Fruit fly (Drosophila melanogaster) whole organism, embryonic: ENCODE data around the gene akirin.

Source experiments
- Bdp1 ChIP-seq: fragments of 200-800 bp; sonication (Bioruptor generic); optimal IDR thresholded peaks from 3 replicates; lab custom pipeline; 2016; ENCODE audit warnings: missing biosample characterization, missing genetic modification characterization
- CG10209 ChIP-seq: fragments of 200-800 bp; sonication (Bioruptor generic); optimal IDR thresholded peaks from 3 replicates; lab custom pipeline; 2017; ENCODE audit warnings: missing biosample characterization, mild to moderate bottlenecking, missing genetic modification characterization, missing genetic modification reagents
- CG10431 ChIP-seq: fragments of 200-800 bp; sonication (Bioruptor generic); optimal IDR thresholded peaks from 3 replicates; lab custom pipeline; 2018; ENCODE audit warnings: missing biosample characterization, mild to moderate bottlenecking, missing genetic modification characterization
- CG10654 ChIP-seq: fragments of 200-800 bp; sonication (Bioruptor generic); optimal IDR thresholded peaks from 2 replicates; lab custom pipeline; 2016; ENCODE audit warnings: missing biosample characterization, missing genetic modification characterization
- CG11456 ChIP-seq: fragments of 200-800 bp; sonication (Bioruptor generic); IDR thresholded peaks from 3 replicates; pipeline ENCODE4 v1.3.6; 2022; ENCODE audit warnings: missing biosample characterization, missing genetic modification characterization
- CG11560 ChIP-seq: fragments of 200-800 bp; sonication (Bioruptor generic); IDR thresholded peaks from 3 replicates; pipeline ENCODE4 v1.3.6; 2022; ENCODE audit warnings: missing biosample characterization, missing genetic modification characterization
- CG11695 ChIP-seq: fragments of 200-800 bp; sonication (Bioruptor generic); IDR thresholded peaks from 3 replicates; pipeline ENCODE4 v1.3.6; 2022; ENCODE audit warnings: missing biosample characterization, missing genetic modification characterization
- CG12155 ChIP-seq: fragments of 200-800 bp; sonication (Bioruptor generic); optimal IDR thresholded peaks from 3 replicates; lab custom pipeline; 2016; ENCODE audit warnings: missing biosample characterization, missing genetic modification characterization
- CG14710 ChIP-seq: fragments of 200-800 bp; sonication (Bioruptor generic); optimal IDR thresholded peaks from 3 replicates; lab custom pipeline; 2019; ENCODE audit warnings: missing biosample characterization, mild to moderate bottlenecking, missing genetic modification characterization, moderate library complexity
- CG17385 ChIP-seq: fragments of 200-800 bp; sonication (Bioruptor generic); optimal IDR thresholded peaks from 3 replicates; lab custom pipeline; 2018; ENCODE audit warnings: missing biosample characterization, mild to moderate bottlenecking, missing genetic modification characterization
- CG1792 ChIP-seq: fragments of 200-800 bp; sonication (Bioruptor generic); optimal IDR thresholded peaks from 2 replicates; lab custom pipeline; 2016; ENCODE audit warnings: missing biosample characterization, missing genetic modification characterization
- CG18764 ChIP-seq: fragments of 200-800 bp; sonication (Bioruptor generic); optimal IDR thresholded peaks from 3 replicates; lab custom pipeline; 2016; ENCODE audit warnings: missing biosample characterization, missing genetic modification characterization
- CG2199 ChIP-seq: fragments of 200-800 bp; sonication (Bioruptor generic); IDR thresholded peaks from 3 replicates; pipeline ENCODE4 v1.3.6; 2022; ENCODE audit warnings: missing biosample characterization, missing genetic modification characterization
- CG30403 ChIP-seq: fragments of 200-800 bp; sonication (Bioruptor generic); optimal IDR thresholded peaks from 3 replicates; lab custom pipeline; 2016; ENCODE audit warnings: missing biosample characterization, missing genetic modification characterization
- CG32772 ChIP-seq: fragments of 200-800 bp; sonication (Bioruptor generic); IDR thresholded peaks from 2 replicates; pipeline ENCODE4 v1.3.6; 2022; ENCODE audit warnings: missing biosample characterization, missing genetic modification characterization
- CG34224 ChIP-seq: fragments of 200-800 bp; sonication (Bioruptor generic); IDR thresholded peaks from 3 replicates; pipeline ENCODE4 v1.3.6; 2022; ENCODE audit warnings: missing biosample characterization, missing genetic modification characterization; ENCODE audit not compliant: partially characterized antibody
- CG3726 ChIP-seq: fragments of 200-800 bp; sonication (Bioruptor generic); IDR thresholded peaks from 3 replicates; pipeline ENCODE4, ENCODE4 v1.3.6; 2022; ENCODE audit warnings: missing biosample characterization, missing genetic modification characterization
- CG4360 ChIP-seq: fragments of 200-800 bp; sonication (Bioruptor generic); IDR thresholded peaks from 2 replicates; pipeline ENCODE4 v1.3.6; 2022; ENCODE audit warnings: missing biosample characterization, missing genetic modification characterization
- CG6254 ChIP-seq: fragments of 200-800 bp; sonication (Bioruptor generic); optimal IDR thresholded peaks from 3 replicates; lab custom pipeline; 2017; ENCODE audit warnings: mild to moderate bottlenecking, missing biosample characterization, missing genetic modification reagents, missing genetic modification characterization
- CG6791 ChIP-seq: fragments of 200-800 bp; sonication (Bioruptor generic); IDR thresholded peaks from 3 replicates; pipeline ENCODE4 v1.3.6; 2022; ENCODE audit warnings: missing biosample characterization, missing genetic modification characterization; ENCODE audit not compliant: partially characterized antibody
- CG9437 ChIP-seq: fragments of 200-800 bp; sonication (Bioruptor generic); optimal IDR thresholded peaks from 2 replicates; lab custom pipeline; 2018; ENCODE audit warnings: missing biosample characterization, mild to moderate bottlenecking, missing genetic modification characterization
- CTCF ChIP-seq: fragments of 200-800 bp; sonication (Bioruptor generic); optimal IDR thresholded peaks from 2 replicates; lab custom pipeline; 2017; ENCODE audit warnings: missing biosample characterization, mild to moderate bottlenecking, missing genetic modification characterization, moderate library complexity
- Chrac-16 ChIP-seq: fragments of 200-800 bp; sonication (Bioruptor generic); optimal IDR thresholded peaks from 3 replicates; lab custom pipeline; 2016; ENCODE audit warnings: missing biosample characterization, missing genetic modification characterization
- D19B ChIP-seq: fragments of 200-800 bp; sonication (Bioruptor generic); optimal IDR thresholded peaks from 2 replicates; lab custom pipeline; 2017; ENCODE audit warnings: missing biosample characterization, mild to moderate bottlenecking, missing genetic modification characterization
- Elba2 ChIP-seq: fragments of 200-800 bp; sonication (Bioruptor generic); optimal IDR thresholded peaks from 3 replicates; lab custom pipeline; 2016; ENCODE audit warnings: missing biosample characterization, missing genetic modification characterization
- Ets97D ChIP-seq: fragments of 200-800 bp; sonication (Bioruptor generic); optimal IDR thresholded peaks from 3 replicates; lab custom pipeline; 2016; ENCODE audit warnings: missing biosample characterization, missing genetic modification characterization
- Gsc ChIP-seq: fragments of 200-800 bp; sonication (Bioruptor generic); IDR thresholded peaks from 2 replicates; pipeline ENCODE4 v1.3.6; 2022; ENCODE audit warnings: missing biosample characterization, missing genetic modification characterization
- Gug ChIP-seq: fragments of 200-800 bp; sonication (Bioruptor generic); IDR thresholded peaks from 4 replicates; pipeline ENCODE4 v1.3.6; 2022; ENCODE audit warnings: missing biosample characterization, missing genetic modification characterization
- H15 ChIP-seq: fragments of 200-800 bp; sonication (Bioruptor generic); IDR thresholded peaks from 3 replicates; pipeline ENCODE4 v1.3.6; 2022; ENCODE audit warnings: missing biosample characterization, missing genetic modification characterization
- Myb ChIP-seq: fragments of 200-800 bp; sonication (Bioruptor generic); optimal IDR thresholded peaks from 2 replicates; lab custom pipeline; 2016; ENCODE audit warnings: missing biosample characterization, missing genetic modification characterization
- Ssrp ChIP-seq: fragments of 200-800 bp; sonication (Bioruptor generic); optimal IDR thresholded peaks from 2 replicates; lab custom pipeline; 2018; ENCODE audit warnings: missing biosample characterization, mild to moderate bottlenecking, missing genetic modification characterization, moderate library complexity
- Trl ChIP-seq, 3 experiments: fragments of >200 bp in 2 of 3; fragments of 200-800 bp in 1 of 3; sonication (Bioruptor generic) in 1 of 3; optimal IDR thresholded peaks; 2 replicates in 1 of 3; 3 replicates in 2 of 3; lab custom pipeline; 2016 to 2017; ENCODE audit warnings: missing biosample characterization in 1 of 3, missing genetic modification characterization in 1 of 3
- ato ChIP-seq: fragments of 200-800 bp; sonication (Bioruptor generic); IDR thresholded peaks from 2 replicates; pipeline ENCODE4 v1.3.6; 2022; ENCODE audit warnings: missing biosample characterization, missing genetic modification characterization; ENCODE audit not compliant: partially characterized antibody
- bbx ChIP-seq: fragments of 200-800 bp; sonication (Bioruptor generic); IDR thresholded peaks from 2 replicates; pipeline ENCODE4 v1.3.6; 2022; ENCODE audit warnings: missing biosample characterization, missing genetic modification characterization; ENCODE audit not compliant: partially characterized antibody
- cwo ChIP-seq: fragments of 200-800 bp; sonication (Bioruptor generic); optimal IDR thresholded peaks from 3 replicates; lab custom pipeline; 2017; ENCODE audit warnings: missing biosample characterization, missing genetic modification characterization, mild to moderate bottlenecking, moderate library complexity, missing genetic modification reagents
- dati ChIP-seq: fragments of 200-800 bp; sonication (Bioruptor generic); IDR thresholded peaks from 2 replicates; pipeline ENCODE4 v1.3.6; 2022; ENCODE audit warnings: missing biosample characterization, missing genetic modification characterization
- emc ChIP-seq: fragments of 200-800 bp; sonication (Bioruptor generic); optimal IDR thresholded peaks from 2 replicates; lab custom pipeline; 2016; ENCODE audit warnings: missing biosample characterization, missing genetic modification characterization
- exex ChIP-seq: fragments of 200-800 bp; sonication (Bioruptor generic); optimal IDR thresholded peaks from 4 replicates; lab custom pipeline; 2018; ENCODE audit warnings: missing biosample characterization, mild to moderate bottlenecking, missing genetic modification characterization, moderate library complexity
- fu2 ChIP-seq: fragments of 200-800 bp; sonication (Bioruptor generic); optimal IDR thresholded peaks from 2 replicates; lab custom pipeline; 2016; ENCODE audit warnings: missing biosample characterization, missing genetic modification characterization
- hbn ChIP-seq: fragments of 200-800 bp; sonication (Bioruptor generic); IDR thresholded peaks from 2 replicates; pipeline ENCODE4 v1.3.6; 2022; ENCODE audit warnings: missing biosample characterization, missing genetic modification characterization; ENCODE audit not compliant: partially characterized antibody
- hkb ChIP-seq, 2 experiments: fragments of 200-800 bp in 1 of 2; fragments of >200 bp in 1 of 2; sonication (Bioruptor generic) in 1 of 2; IDR thresholded peaks in 1 of 2; optimal IDR thresholded peaks in 1 of 2; 2 replicates each; pipeline versions ENCODE4 v1.3.6 to Lab custom; 2017 to 2022; ENCODE audit warnings: missing biosample characterization in 1 of 2, missing genetic modification characterization in 1 of 2
- ind ChIP-seq: fragments of 200-800 bp; sonication (Bioruptor generic); optimal IDR thresholded peaks from 3 replicates; lab custom pipeline; 2016; ENCODE audit warnings: missing biosample characterization, missing genetic modification characterization
- luna ChIP-seq: fragments of 200-800 bp; sonication (Bioruptor generic); optimal IDR thresholded peaks from 2 replicates; lab custom pipeline; 2016; ENCODE audit warnings: missing biosample characterization, missing genetic modification characterization
- nau ChIP-seq: fragments of 200-800 bp; sonication (Bioruptor generic); optimal IDR thresholded peaks from 3 replicates; lab custom pipeline; 2017; ENCODE audit warnings: missing biosample characterization, mild to moderate bottlenecking, missing genetic modification characterization, missing genetic modification reagents
- sens-2 ChIP-seq: fragments of 200-800 bp; sonication (Bioruptor generic); IDR thresholded peaks from 2 replicates; pipeline ENCODE4 v1.3.6; 2022; ENCODE audit warnings: missing biosample characterization, missing genetic modification characterization
- shn ChIP-seq: fragments of 200-800 bp; sonication (Bioruptor generic); optimal IDR thresholded peaks from 3 replicates; lab custom pipeline; 2016; ENCODE audit warnings: missing biosample characterization, missing genetic modification characterization
- so ChIP-seq: fragments of 200-800 bp; sonication (Bioruptor generic); IDR thresholded peaks from 3 replicates; pipeline ENCODE4 v1.3.6; 2022; ENCODE audit warnings: missing biosample characterization, missing genetic modification characterization
- zen ChIP-seq: fragments of 200-800 bp; sonication (Bioruptor generic); optimal IDR thresholded peaks from 3 replicates; lab custom pipeline; 2018; ENCODE audit warnings: missing biosample characterization, mild to moderate bottlenecking, missing genetic modification characterization, moderate library complexity
- zen2 ChIP-seq: fragments of 200-800 bp; sonication (Bioruptor generic); IDR thresholded peaks from 3 replicates; pipeline ENCODE4 v1.3.6; 2022; ENCODE audit warnings: missing biosample characterization, missing genetic modification characterization; ENCODE audit not compliant: partially characterized antibody

akirin gene

DNA sequence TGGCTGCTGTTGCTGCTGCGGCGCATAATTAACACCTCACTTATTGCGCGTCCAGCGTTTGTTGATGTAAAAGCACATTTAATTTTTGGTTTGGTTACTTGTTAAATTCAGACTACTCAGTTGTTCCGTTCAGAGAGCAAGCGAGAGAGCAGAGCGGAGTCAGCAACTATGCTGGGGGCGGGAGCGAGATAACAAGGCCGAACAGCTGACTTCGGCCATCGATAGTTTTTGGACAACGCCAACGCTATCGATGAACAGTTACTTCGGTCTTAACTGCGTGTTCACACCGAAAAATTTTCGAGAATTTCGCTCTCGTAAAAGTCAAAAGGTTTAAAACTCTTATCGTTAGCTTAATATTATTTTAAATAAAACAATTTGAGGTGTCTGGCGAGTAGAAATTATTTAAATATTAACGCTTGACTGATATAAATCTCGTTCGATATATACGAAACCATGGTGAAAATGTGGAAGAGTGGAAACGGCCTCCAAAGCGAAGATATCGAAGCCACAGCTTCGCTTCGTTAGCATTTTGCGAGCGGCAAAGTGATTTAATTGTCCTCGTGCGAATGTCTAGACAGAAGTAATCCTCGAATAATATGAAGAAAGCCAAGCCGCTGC is 11.8 kb downstream of the akirin start, which contains the start of the genes SMSr and smid (continued):
- TF ChIP-seq Elba2 (GFP tag; lab: Kevin White, UChicago) (no peak), Bdp1 (peak; percentile 57), so (GFP tag; lab: Robert Waterston, UW) (no peak), CG9437 (GFP tag; lab: Kevin White, UChicago) (peak; percentile 45), CG34224 (GFP tag; lab: Robert Waterston, UW) (peak; percentile 71), bbx (peak; percentile 83), CG17385 (GFP tag; lab: Kevin White, UChicago) (no peak), CG4360 (GFP tag; lab: Robert Waterston, UW) (no peak), H15 (0 out of 3 replicates have a peak, but pooled peaks have one; percentile 46), ind (peak; percentile 58), CG10209 (GFP tag; lab: Kevin White, UChicago) (peak; percentile 53), CG14710 (peak; percentile 85), CG11560 (no peak; the same call in 2 of the 3 replicates), CG3726 (GFP tag; lab: Robert Waterston, UW) (no peak), CG30403 (GFP tag; lab: Kevin White, UChicago) (peak; percentile 79), nau (GFP tag; lab: Kevin White, UChicago) (no peak), Trl (optimal IDR thresholded peaks at IDR 0.05; lab: Kevin White, UChicago) (peak; percentile 82 to 88), Trl (GFP tag; optimal IDR thresholded peaks at IDR 0.05; lab: Kevin White, UChicago) (peak; percentile 43), CG18764 (peak; percentile 40), Myb (peak; percentile 24), Ssrp (tag; lab: Kevin White, UChicago) (peak; percentile 59), Gug (GFP tag; lab: Robert Waterston, UW) (peak; percentile 18; the same call in 1 of the 4 replicates), cwo (GFP tag; lab: Kevin White, UChicago) (peak; percentile 26), fu2 (peak; percentile 53), sens-2 (GFP tag; lab: Robert Waterston, UW) (0 out of 2 replicates have a peak, but pooled peaks have one; percentile 22), zen2 (peak; percentile 53; the same call in 2 of the 3 replicates), CTCF (GFP tag; lab: Kevin White, UChicago) (peak; percentile 52), emc (GFP tag; lab: Kevin White, UChicago) (no peak), D19B (peak; percentile 6), hbn (peak; percentile 71; the same call in 1 of the 2 replicates), CG12155 (GFP tag; lab: Kevin White, UChicago) (peak; percentile 64), CG6791 (GFP tag; lab: Robert Waterston, UW) (peak; percentile 75), shn (peak; percentile 35), CG10654 (GFP tag; lab: Kevin White, UChicago) (peak; percentile 38), dati (GFP tag; lab: Robert Waterston, UW) (no peak), zen (tag; lab: Kevin White, UChicago) (peak; percentile 77), ato (GFP tag; lab: Robert Waterston, UW) (peak; percentile 65), Chrac-16 (GFP tag; lab: Kevin White, UChicago) (peak; percentile 54), luna (no peak), CG1792 (no peak), Ets97D (GFP tag; lab: Kevin White, UChicago) (peak; percentile 70), exex (no peak), CG11456 (GFP tag; lab: Robert Waterston, UW) (no peak), CG11695 (GFP tag; lab: Robert Waterston, UW) (no peak), CG10431 (GFP tag; lab: Kevin White, UChicago) (no peak), CG32772 (GFP tag; lab: Robert Waterston, UW) (peak; percentile 55; the same call in 1 of the 2 replicates), CG2199 (GFP tag; lab: Robert Waterston, UW) (no peak), CG6254 (GFP tag; lab: Kevin White, UChicago) (no peak), hkb (optimal IDR thresholded peaks at IDR 0.05; lab: Kevin White, UChicago) (peak; percentile 81), hkb (GFP tag; IDR thresholded peaks at IDR 0.05; lab: Robert Waterston, UW) (0 out of 2 replicates have a peak, but pooled peaks have one; percentile 19), Gsc (GFP tag; lab: Robert Waterston, UW) (no peak)
